Worm (Caenorhabditis elegans): ENCODE data around the gene nduv-3.

nduv-3 gene

ce11 chrIV:2657307-2657706, 16.2 kb downstream of the nduv-3 start (continued):
- TF ChIP-seq php-3 (GFP tag; IDR thresholded peaks at IDR 0.05) (0 out of 2 replicates have a peak, but pooled peaks have one; percentile 36), daf-19 (GFP tag; conservative IDR thresholded peaks at IDR 0.05) (peak; percentile 80), ceh-20 (GFP tag; IDR thresholded peaks at IDR 0.05) (peak; percentile 53; the same call in 1 of the 2 replicates), tra-1 (GFP tag; IDR thresholded peaks at IDR 0.05) (peak; percentile 33; the same call in 1 of the 2 replicates), lin-1 (GFP tag; IDR thresholded peaks at IDR 0.05) (peak; percentile 46; the same call in 1 of the 2 replicates), sdz-12 (GFP tag; optimal IDR thresholded peaks at IDR 0.05) (no peak), ctbp-1 (GFP tag; IDR thresholded peaks at IDR 0.05) (peak; percentile 65), nhr-41 (GFP tag; IDR thresholded peaks at IDR 0.05) (0 out of 2 replicates have a peak, but pooled peaks have one; percentile 69), Y5F2A.4 (GFP tag; optimal IDR thresholded peaks at IDR 0.05) (peak; percentile 27), ama-1 (optimal IDR thresholded peaks at IDR 0.05) (no peak), hmg-1.1 (GFP tag; IDR thresholded peaks at IDR 0.05) (peak; percentile 44; the same call in 1 of the 2 replicates), T26A8.4 (GFP tag; IDR thresholded peaks at IDR 0.05) (0 out of 2 replicates have a peak, but pooled peaks have one; percentile 12), ceh-44 (GFP tag; IDR thresholded peaks at IDR 0.05) (peak; percentile 30; the same call in 1 of the 2 replicates), madf-9 (GFP tag; conservative IDR thresholded peaks at IDR 0.05) (peak; percentile 63; the same call in 1 of the 2 replicates), madf-5 (GFP tag; IDR thresholded peaks at IDR 0.05) (peak in 1 of 2 experiments; percentile 64; a peak in 1 of 4 replicates)

- no peak for TF ChIP-seq ceh-82 (tag; optimal IDR thresholded peaks at IDR 0.05)
- no peak for TF ChIP-seq unc-62 (GFP tag; optimal IDR thresholded peaks at IDR 0.05 in 1 of 2)
- no peak for TF ChIP-seq unc-62 (tag; optimal IDR thresholded peaks at IDR 0.05)
- no peak for TF ChIP-seq duxl-1 (tag; optimal IDR thresholded peaks at IDR 0.05; ENCODE audit: poor library complexity)
- no peak for TF ChIP-seq cey-2 (tag; optimal IDR thresholded peaks at IDR 0.05; ENCODE audit: borderline replicate concordance, insufficient read depth)
- no peak for TF ChIP-seq ama-1 (optimal IDR thresholded peaks at IDR 0.05)
- TF ChIP-seq hlh-30 (tag; optimal IDR thresholded peaks at IDR 0.05; ENCODE audit: insufficient read depth): no peak
- TF ChIP-seq daf-16 (GFP tag; optimal IDR thresholded peaks at IDR 0.05): peak in 1 of 2 experiments; percentile 51
- no peak for TF ChIP-seq daf-16 (tag; optimal IDR thresholded peaks at IDR 0.05)
- 0 out of 2 replicates have a peak, but pooled peaks have one; percentile 61 for TF ChIP-seq zfp-3 (GFP tag; conservative IDR thresholded peaks at IDR 0.05)
- no peak for TF ChIP-seq T26A8.4 (GFP tag; IDR thresholded peaks at IDR 0.05)
- TF ChIP-seq nhr-10 (tag; optimal IDR thresholded peaks at IDR 0.05): no peak
- no peak for TF ChIP-seq ceh-62 (tag; optimal IDR thresholded peaks at IDR 0.05)
- TF ChIP-seq snpc-4 (tag; optimal IDR thresholded peaks at IDR 0.05): no peak
- no peak for TF ChIP-seq zip-11 (GFP tag; IDR thresholded peaks at IDR 0.05)
- 0 out of 2 replicates have a peak, but pooled peaks have one; percentile 17 for TF ChIP-seq F44E2.7 (GFP tag; IDR thresholded peaks at IDR 0.05)
- TF ChIP-seq mep-1 (tag; optimal IDR thresholded peaks at IDR 0.05): no peak
- no peak for TF ChIP-seq F37D6.2 (tag; optimal IDR thresholded peaks at IDR 0.05)
- no peak for TF ChIP-seq lin-39 (tag; optimal IDR thresholded peaks at IDR 0.05)
- TF ChIP-seq jun-1 (tag; optimal IDR thresholded peaks at IDR 0.05): no peak
- TF ChIP-seq lin-13 (GFP tag; optimal IDR thresholded peaks at IDR 0.05): no peak
- TF ChIP-seq sdz-12 (GFP tag; optimal IDR thresholded peaks at IDR 0.05): no peak
- peak; percentile 47 for TF ChIP-seq spr-3 (GFP tag; optimal IDR thresholded peaks at IDR 0.05)
- TF ChIP-seq lim-7 (GFP tag; IDR thresholded peaks at IDR 0.05): peak; percentile 34; the same call in 1 of the 2 replicates
- TF ChIP-seq daf-8 (GFP tag; IDR thresholded peaks at IDR 0.05): no peak
- no peak for TF ChIP-seq madf-9 (GFP tag; conservative IDR thresholded peaks at IDR 0.05)
- TF ChIP-seq ceh-32 (tag; optimal IDR thresholded peaks at IDR 0.05; ENCODE audit: poor library complexity): no peak
- TF ChIP-seq fos-1 (tag; optimal IDR thresholded peaks at IDR 0.05): no peak
- TF ChIP-seq mdl-1 (tag; optimal IDR thresholded peaks at IDR 0.05): no peak
- TF ChIP-seq egl-43 (GFP tag; IDR thresholded peaks at IDR 0.05): no peak
- no peak for TF ChIP-seq nhr-48 (tag; optimal IDR thresholded peaks at IDR 0.05)
- peak in 1 of 2 experiments; percentile 53; a peak in 1 of 4 replicates for TF ChIP-seq madf-5 (GFP tag; IDR thresholded peaks at IDR 0.05)
- TF ChIP-seq nhr-41 (GFP tag; IDR thresholded peaks at IDR 0.05): no peak
- no peak for TF ChIP-seq saeg-2 (GFP tag; IDR thresholded peaks at IDR 0.05)
- 0 out of 2 replicates have a peak, but pooled peaks have one; percentile 53 for TF ChIP-seq F26F4.8 (GFP tag; conservative IDR thresholded peaks at IDR 0.05)
- TF ChIP-seq hif-1 (tag; optimal IDR thresholded peaks at IDR 0.05): no peak
- no peak for TF ChIP-seq arid-1 (GFP tag; conservative IDR thresholded peaks at IDR 0.05)
- TF ChIP-seq ceh-28 (tag; optimal IDR thresholded peaks at IDR 0.05): no peak
- no peak for TF ChIP-seq ztf-7 (tag; optimal IDR thresholded peaks at IDR 0.05)
Measured at ce11 chrIV:2658733-2659132, 17.6 kb downstream of the nduv-3 start.

Data from whole organism, L4 larva.